Worm (Caenorhabditis elegans): ENCODE results near the gene K04C1.5.

DNA sequence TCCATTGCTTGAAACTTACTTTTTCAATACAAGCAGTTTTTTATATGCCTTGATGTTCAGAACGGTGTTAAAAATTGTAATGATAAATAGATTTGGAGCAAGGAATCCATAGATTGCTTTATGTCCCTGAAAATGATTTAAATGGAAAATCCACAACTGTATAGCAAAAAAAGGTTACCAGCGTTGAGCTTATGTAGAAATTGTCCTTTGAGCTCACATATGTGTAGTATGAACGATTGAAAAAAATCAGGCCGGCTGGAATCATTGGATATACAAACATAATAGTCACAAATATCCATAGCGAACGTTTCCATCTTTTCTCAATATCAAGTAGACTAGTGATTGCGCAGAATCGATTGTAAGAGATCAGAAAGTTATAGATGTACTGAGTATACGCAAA is 13.5 kb upstream of the K04C1.5 start, which contains the start of gene srg-36:
- TF ChIP-seq him-1 (tag; optimal IDR thresholded peaks at IDR 0.05) (no peak), W03F9.2 (tag; optimal IDR thresholded peaks at IDR 0.05) (no peak)

Measured in whole organism, L4/young adult.